Worm (Caenorhabditis elegans): ENCODE data around the gene zmp-1.

Gene zmp-1

ce11 chrIII:5878215-5878614, 54.5 kb downstream of the zmp-1 start, which contains the start of the genes mig-21 and F01F1.2:
Gene mig-21, minus strand, starts transcription at chrIII:5878380.
Gene F01F1.2, plus strand, starts transcription at chrIII:5878554.
- TF ChIP-seq nfyb-1 (GFP tag; IDR thresholded peaks at IDR 0.05) (no peak), cebp-1 (GFP tag; IDR thresholded peaks at IDR 0.05) (no peak), cebp-1 (tag; optimal IDR thresholded peaks at IDR 0.05) (peak; percentile 29), lin-40 (tag; optimal IDR thresholded peaks at IDR 0.05) (no peak), hmg-1.2 (GFP tag; IDR thresholded peaks at IDR 0.05) (peak; percentile 88; the same call in 1 of the 2 replicates), let-526 (GFP tag; IDR thresholded peaks at IDR 0.05) (no peak), lsl-1 (GFP tag; optimal IDR thresholded peaks at IDR 0.05) (peak; percentile 25)

Data from whole organism, young adult.